Worm (Caenorhabditis elegans): Measurements from ENCODE around the gene F52D10.4.

F52D10.4 gene

DNA sequence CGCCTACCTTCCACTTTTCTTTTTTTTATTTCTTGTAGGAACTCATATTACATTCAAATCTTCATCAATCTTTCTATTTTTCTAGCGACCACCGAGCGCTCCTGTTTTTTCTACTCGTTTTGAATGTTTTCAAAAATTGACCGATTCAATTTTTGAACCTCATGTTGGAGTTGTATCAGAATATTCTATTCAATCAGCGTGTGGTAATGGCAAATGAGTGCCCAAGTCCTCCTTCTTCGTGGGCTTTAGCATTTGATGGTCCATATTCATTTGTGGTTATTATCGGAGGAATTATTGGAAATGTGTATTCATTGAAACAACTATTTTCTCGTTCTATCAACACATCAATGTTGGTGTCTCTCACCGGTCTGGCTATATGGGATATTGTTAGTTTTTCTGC is at the start of gene F52D10.4:
TSS of gene F52D10.4 (plus strand) at position 84 of the 400 bp plus-strand sequence.
- TF ChIP-seq hlh-30 (tag; optimal IDR thresholded peaks at IDR 0.05; ENCODE audit: insufficient read depth) (no peak), unc-62 (GFP tag; optimal IDR thresholded peaks at IDR 0.05 in 1 of 2) (peak in 1 of 2 experiments; percentile 62), unc-62 (tag; optimal IDR thresholded peaks at IDR 0.05) (no peak), dmd-9 (GFP tag; IDR thresholded peaks at IDR 0.05) (no peak)

DNA sequence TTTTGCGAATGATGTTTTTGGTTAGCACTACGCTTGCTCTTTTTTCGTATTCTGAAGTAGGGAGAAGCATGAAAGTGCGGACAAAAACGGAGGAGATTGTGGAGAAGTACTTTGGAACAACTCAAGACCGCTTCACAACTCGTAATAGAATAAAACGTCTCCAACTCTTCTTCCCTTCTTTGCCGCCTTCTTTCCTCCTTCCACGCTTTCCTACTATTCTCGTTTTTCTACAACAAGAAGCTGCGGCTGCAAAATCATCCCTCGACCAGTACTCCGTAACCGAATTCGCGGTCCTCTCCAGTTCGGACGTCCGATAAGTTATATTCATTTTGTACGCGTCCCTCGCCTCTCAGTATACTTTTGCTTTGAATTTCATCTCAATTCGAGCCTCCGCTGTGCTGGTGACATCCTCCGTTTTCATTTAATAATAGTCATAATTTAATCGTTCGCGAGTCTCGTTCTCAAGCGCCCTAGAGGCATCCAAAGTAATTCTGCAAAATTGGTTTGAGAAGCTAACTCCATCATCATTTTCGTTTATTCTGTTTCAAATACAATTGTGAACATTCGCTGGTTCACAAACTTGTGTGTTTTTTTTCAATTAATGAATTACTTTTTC is 47.4 kb upstream of the F52D10.4 start:
- TF ChIP-seq ces-1 (GFP tag; optimal IDR thresholded peaks at IDR 0.05) (peak; percentile 23), unc-62 (GFP tag; optimal IDR thresholded peaks at IDR 0.05 in 1 of 2) (peak in 1 of 2 experiments; percentile 6), unc-62 (tag; optimal IDR thresholded peaks at IDR 0.05) (no peak), fkh-10 (GFP tag; optimal IDR thresholded peaks at IDR 0.05) (peak; percentile 78), nhr-48 (tag; optimal IDR thresholded peaks at IDR 0.05) (no peak), aha-1 (tag) (peak; percentile 50)

DNA sequence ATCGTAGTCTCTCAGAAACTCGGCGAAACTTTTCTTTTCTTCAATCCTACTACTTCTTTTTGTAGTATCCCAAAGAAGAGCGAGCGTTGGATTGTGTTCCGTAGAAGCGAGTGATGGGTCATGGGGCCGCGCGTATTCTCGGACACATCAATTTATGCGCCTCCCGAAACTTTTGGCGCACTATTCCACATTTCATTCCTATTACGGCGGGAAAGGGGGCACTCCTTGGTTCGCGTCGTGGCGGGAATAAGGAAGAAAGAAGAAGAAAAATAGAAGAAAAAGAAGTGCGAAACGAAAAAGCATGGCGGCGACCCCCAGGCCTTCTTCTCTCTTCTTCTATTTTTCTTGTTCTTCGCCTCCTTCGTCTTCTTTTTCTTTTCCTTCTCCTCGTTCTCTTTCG is 45.6 kb upstream of the F52D10.4 start:
- TF ChIP-seq unc-130 (GFP tag; optimal IDR thresholded peaks at IDR 0.05) (no peak), Y48G9A.11 (GFP tag; IDR thresholded peaks at IDR 0.05) (no peak), F10B5.3 (tag; optimal IDR thresholded peaks at IDR 0.05) (no peak), hmg-1.1 (GFP tag; IDR thresholded peaks at IDR 0.05) (0 out of 2 replicates have a peak, but pooled peaks have one; percentile 16), ctbp-1 (GFP tag; IDR thresholded peaks at IDR 0.05) (0 out of 2 replicates have a peak, but pooled peaks have one; percentile 49), hlh-30 (tag; optimal IDR thresholded peaks at IDR 0.05; ENCODE audit: insufficient read depth) (peak; percentile 47)

DNA sequence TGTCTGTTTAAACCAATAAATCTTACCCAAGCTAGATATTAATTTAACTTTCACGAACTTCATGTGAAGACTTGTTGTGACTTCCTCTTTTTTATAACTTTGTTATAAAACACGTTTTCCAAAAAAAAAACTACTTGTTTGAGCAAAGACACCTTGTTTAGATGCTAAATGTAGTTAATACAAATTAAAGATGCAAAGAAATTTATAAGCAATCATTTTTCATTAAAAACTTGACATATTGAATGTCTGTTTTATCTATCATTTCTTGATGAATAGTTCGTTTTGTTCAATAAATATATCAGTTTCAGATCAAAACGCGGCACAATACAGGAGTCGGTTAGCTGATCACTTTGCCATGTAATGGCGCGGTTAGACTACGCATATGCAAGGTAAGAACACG is 45.1 kb upstream of the F52D10.4 start, which contains the start of gene frm-3:
TSS of gene frm-3 (plus strand) at position 301 of the 400 bp plus-strand sequence.
- TF ChIP-seq spr-3 (GFP tag; optimal IDR thresholded peaks at IDR 0.05) (no peak), unc-62 (GFP tag; optimal IDR thresholded peaks at IDR 0.05 in 1 of 2) (peak in 1 of 2 experiments; percentile 49), unc-62 (tag; optimal IDR thresholded peaks at IDR 0.05) (no peak)

DNA sequence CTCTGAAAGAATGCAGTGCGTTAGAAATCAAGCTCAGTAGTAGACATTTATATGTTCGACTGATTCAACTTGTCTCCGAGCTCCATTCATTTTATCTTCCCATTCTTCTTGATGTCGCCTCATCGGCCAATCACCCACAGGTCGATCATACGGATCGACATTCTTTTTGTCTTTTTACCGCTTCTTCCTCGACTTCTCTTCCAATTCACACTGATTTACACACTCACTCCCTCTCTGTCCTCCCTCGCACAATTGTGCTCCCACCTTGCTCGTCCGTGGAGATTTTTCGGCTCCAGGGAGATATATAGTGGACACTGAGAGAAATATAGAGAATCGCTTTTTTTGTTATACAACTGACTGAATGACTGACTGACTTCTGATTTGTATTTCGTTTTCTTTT is 43.1 kb upstream of the F52D10.4 start:
- TF ChIP-seq sdz-12 (GFP tag; optimal IDR thresholded peaks at IDR 0.05) (no peak), madf-5 (GFP tag; IDR thresholded peaks at IDR 0.05) (no peak), nhr-25 (tag; optimal IDR thresholded peaks at IDR 0.05; ENCODE audit: borderline replicate concordance, insufficient read depth) (no peak), unc-62 (GFP tag; optimal IDR thresholded peaks at IDR 0.05 in 1 of 2) (peak in 1 of 2 experiments; percentile 98), unc-62 (tag; optimal IDR thresholded peaks at IDR 0.05) (no peak), dmd-6 (GFP tag; IDR thresholded peaks at IDR 0.05) (no peak), aha-1 (tag) (peak; percentile 82), nhr-42 (GFP tag; IDR thresholded peaks at IDR 0.05) (no peak), ceh-20 (GFP tag; IDR thresholded peaks at IDR 0.05) (no peak), nhr-41 (GFP tag; IDR thresholded peaks at IDR 0.05) (no peak)

DNA sequence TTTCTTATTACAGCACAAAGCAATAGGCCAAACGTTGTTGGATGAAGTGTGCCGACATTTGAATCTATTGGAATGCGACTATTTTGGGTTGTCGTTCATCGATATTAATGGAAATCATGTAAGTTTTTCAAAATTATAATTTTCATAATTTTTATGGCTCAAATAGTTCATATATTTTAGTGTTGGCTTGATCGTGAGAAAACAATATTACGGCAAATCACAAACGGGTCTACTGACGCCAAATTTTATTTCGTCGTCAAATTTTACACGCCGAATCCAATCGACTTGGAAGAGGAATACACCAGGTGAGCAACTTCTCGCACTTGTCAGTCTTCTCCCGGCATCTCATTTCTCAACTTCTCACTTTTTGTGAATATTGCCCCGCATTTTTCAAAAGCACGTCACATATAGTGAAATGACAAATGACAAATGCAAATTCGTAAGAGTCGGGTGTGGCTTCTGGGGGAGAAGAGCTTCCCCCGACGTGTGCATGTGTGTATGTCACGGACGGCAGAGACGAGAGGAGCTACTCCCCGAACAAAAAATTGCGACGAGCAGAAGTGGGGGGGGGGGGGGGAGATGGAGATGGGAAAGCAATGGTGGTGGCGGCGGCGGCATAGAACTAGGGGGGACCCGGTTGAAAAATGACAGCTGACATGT is 40.7 kb upstream of the F52D10.4 start:
- TF ChIP-seq dve-1 (tag; optimal IDR thresholded peaks at IDR 0.05; ENCODE audit: insufficient read depth) (no peak), Y105C5A.15 (GFP tag; IDR thresholded peaks at IDR 0.05) (no peak), nhr-11 (tag; optimal IDR thresholded peaks at IDR 0.05) (no peak), T26A8.4 (GFP tag; IDR thresholded peaks at IDR 0.05) (no peak), snpc-4 (tag; optimal IDR thresholded peaks at IDR 0.05) (no peak), mxl-2 (GFP tag; conservative IDR thresholded peaks at IDR 0.05) (no peak), dpl-1 (GFP tag; optimal IDR thresholded peaks at IDR 0.05) (no peak), ceh-20 (GFP tag; IDR thresholded peaks at IDR 0.05) (no peak; the same call in 1 of the 2 replicates), nhr-25 (tag; optimal IDR thresholded peaks at IDR 0.05; ENCODE audit: borderline replicate concordance, insufficient read depth) (no peak), set-16 (GFP tag; IDR thresholded peaks at IDR 0.05) (peak; percentile 76), unc-62 (GFP tag; optimal IDR thresholded peaks at IDR 0.05 in 1 of 2) (peak in 1 of 2 experiments; percentile 98), unc-62 (tag; optimal IDR thresholded peaks at IDR 0.05) (no peak), aha-1 (tag) (peak; percentile 91), ceh-32 (tag; optimal IDR thresholded peaks at IDR 0.05; ENCODE audit: poor library complexity) (no peak), unc-130 (GFP tag; optimal IDR thresholded peaks at IDR 0.05) (no peak), R02D3.7 (tag; optimal IDR thresholded peaks at IDR 0.05) (no peak), unc-39 (tag; optimal IDR thresholded peaks at IDR 0.05) (no peak), F26F4.8 (GFP tag; conservative IDR thresholded peaks at IDR 0.05) (no peak), ces-1 (GFP tag; optimal IDR thresholded peaks at IDR 0.05) (no peak), hlh-11 (tag; optimal IDR thresholded peaks at IDR 0.05) (peak; percentile 37), zip-11 (GFP tag; IDR thresholded peaks at IDR 0.05) (no peak), F49E8.2 (tag; optimal IDR thresholded peaks at IDR 0.05; ENCODE audit: borderline replicate concordance) (no peak), tag-97 (GFP tag; IDR thresholded peaks at IDR 0.05) (peak; percentile 76; the same call in 1 of the 2 replicates)
